Worm (Caenorhabditis elegans) whole organism, L4 larva: ENCODE measurements around the gene Y45F10B.8.
A peak's percentile ranks its signal among the peaks of the same experiment; 100 is the strongest.

Source experiments
- F10B5.3 ChIP-seq: sonication (generic microtip); optimal IDR thresholded peaks from 2 replicates; lab custom pipeline; 2016; ENCODE audit warnings: mild to moderate bottlenecking, missing genetic modification characterization, missing compliant biosample characterization
- F26F4.8 ChIP-seq: fragments of 200-800 bp; sonication (Bioruptor generic); conservative IDR thresholded peaks from 2 replicates; pipeline ENCODE4 v1.3.6; 2022; ENCODE audit warnings: missing genetic modification characterization, missing compliant biosample characterization
- R02D3.7 ChIP-seq: fragments of 150-350 bp; sonication (generic microtip); optimal IDR thresholded peaks from 3 replicates; lab custom pipeline; 2014; ENCODE audit warnings: missing biosample characterization, missing genetic modification characterization
- T20F7.1 ChIP-seq: fragments of 200-800 bp; sonication (Bioruptor generic); optimal IDR thresholded peaks from 2 replicates; lab custom pipeline; 2018; ENCODE audit warnings: mild to moderate bottlenecking, missing genetic modification characterization, missing compliant biosample characterization
- T26A8.4 ChIP-seq: fragments of 200-800 bp; sonication (Bioruptor generic); IDR thresholded peaks from 2 replicates; pipeline ENCODE4 v1.3.6; 2022; ENCODE audit warnings: missing genetic modification characterization, missing compliant biosample characterization
- Y105C5A.15 ChIP-seq: fragments of 200-800 bp; sonication (Bioruptor generic); IDR thresholded peaks from 2 replicates; pipeline ENCODE4 v1.3.6; 2022; ENCODE audit warnings: missing genetic modification characterization, missing compliant biosample characterization
- Y48G9A.11 ChIP-seq: fragments of 200-800 bp; sonication (Bioruptor generic); IDR thresholded peaks from 2 replicates; pipeline ENCODE4 v1.3.6; 2022; ENCODE audit warnings: missing genetic modification reagents, missing genetic modification characterization, missing compliant biosample characterization
- aha-1 ChIP-seq: fragments of 150-350 bp; peaks from one replicate; lab custom pipeline; 2014; ENCODE audit warnings: missing biosample characterization, missing genetic modification characterization
- arid-1 ChIP-seq: fragments of 200-800 bp; sonication (Bioruptor generic); conservative IDR thresholded peaks from 2 replicates; pipeline ENCODE4 v1.3.6; 2022; ENCODE audit warnings: missing genetic modification reagents, missing genetic modification characterization, missing compliant biosample characterization
- ceh-20 ChIP-seq: fragments of 200-800 bp; sonication (Bioruptor generic); IDR thresholded peaks from 2 replicates; pipeline ENCODE4 v1.3.6; 2022; ENCODE audit warnings: missing genetic modification reagents, missing genetic modification characterization, missing compliant biosample characterization
- ceh-28 ChIP-seq: fragments of 150-350 bp; optimal IDR thresholded peaks from 2 replicates; lab custom pipeline; 2014; ENCODE audit warnings: missing biosample characterization, missing genetic modification reagents, missing genetic modification characterization
- ceh-44 ChIP-seq: fragments of 200-800 bp; sonication (Bioruptor generic); IDR thresholded peaks from 2 replicates; pipeline ENCODE4 v1.3.6; 2022; ENCODE audit warnings: missing genetic modification reagents, missing genetic modification characterization, missing compliant biosample characterization
- ceh-62 ChIP-seq: sonication (generic microtip); optimal IDR thresholded peaks from 2 replicates; lab custom pipeline; 2017; ENCODE audit warnings: missing biosample characterization, missing genetic modification characterization
- ces-1 ChIP-seq: fragments of 150-350 bp; sonication (generic microtip); optimal IDR thresholded peaks from 4 replicates; lab custom pipeline; 2014; ENCODE audit warnings: missing biosample characterization, missing genetic modification reagents, missing genetic modification characterization
- ctbp-1 ChIP-seq: fragments of 200-800 bp; sonication (Bioruptor generic); IDR thresholded peaks from 2 replicates; pipeline ENCODE4 v1.3.6; 2022; ENCODE audit warnings: missing genetic modification reagents, missing genetic modification characterization, missing compliant biosample characterization
- daf-16 ChIP-seq, 3 experiments: sonication (generic microtip); optimal IDR thresholded peaks; 2 replicates each; lab custom pipeline; 2016 to 2017; ENCODE audit warnings: missing genetic modification characterization in 3 of 3, missing genetic modification reagents in 3 of 3, mild to moderate bottlenecking in 2 of 3, missing compliant biosample characterization in 2 of 3, missing biosample characterization in 1 of 3, moderate library complexity in 1 of 3
- daf-8 ChIP-seq: fragments of 200-800 bp; sonication (Bioruptor generic); IDR thresholded peaks from 2 replicates; pipeline ENCODE4 v1.3.6; 2022; ENCODE audit warnings: missing genetic modification characterization, missing compliant biosample characterization
- dmd-6 ChIP-seq: fragments of 200-800 bp; sonication (Bioruptor generic); IDR thresholded peaks from 2 replicates; pipeline ENCODE4 v1.3.6; 2022; ENCODE audit warnings: missing genetic modification reagents, missing genetic modification characterization, missing compliant biosample characterization
- dpl-1 ChIP-seq: fragments of 150-350 bp; optimal IDR thresholded peaks from 2 replicates; lab custom pipeline; 2014; ENCODE audit warnings: missing biosample characterization, missing genetic modification reagents, missing genetic modification characterization
- hif-1 ChIP-seq, 2 experiments: sonication (generic microtip); optimal IDR thresholded peaks; 2 replicates each; lab custom pipeline; 2016 to 2017; ENCODE audit warnings: missing compliant biosample characterization in 2 of 2, missing genetic modification characterization in 2 of 2, missing genetic modification reagents in 2 of 2, missing genotype in 2 of 2, mild to moderate bottlenecking in 1 of 2
- hlh-11 ChIP-seq: fragments of 200-800 bp; sonication (Bioruptor generic); optimal IDR thresholded peaks from 2 replicates; lab custom pipeline; 2018; ENCODE audit warnings: mild to moderate bottlenecking, missing genetic modification characterization, missing compliant biosample characterization
- hmg-1.1 ChIP-seq: fragments of 200-800 bp; sonication (Bioruptor generic); IDR thresholded peaks from 2 replicates; pipeline ENCODE4 v1.3.6; 2022; ENCODE audit warnings: missing genetic modification reagents, missing genetic modification characterization, missing compliant biosample characterization
- jun-1 ChIP-seq: fragments of 150-350 bp; optimal IDR thresholded peaks from 2 replicates; lab custom pipeline; 2014; ENCODE audit warnings: missing biosample characterization, missing genetic modification reagents, missing genetic modification characterization
- lin-13 ChIP-seq: fragments of 150-350 bp; optimal IDR thresholded peaks from 2 replicates; lab custom pipeline; 2014; ENCODE audit warnings: missing biosample characterization, missing genetic modification reagents, missing genetic modification characterization
- lin-15B ChIP-seq: fragments of 150-350 bp; sonication (generic microtip); optimal IDR thresholded peaks from 3 replicates; lab custom pipeline; 2014; ENCODE audit warnings: missing biosample characterization, missing genetic modification characterization
- lin-38 ChIP-seq: fragments of 200-800 bp; sonication (Bioruptor generic); IDR thresholded peaks from 2 replicates; pipeline ENCODE4 v1.3.6; 2022; ENCODE audit warnings: missing genetic modification reagents, missing genetic modification characterization, missing compliant biosample characterization
- lin-39 ChIP-seq: fragments of 150-350 bp; optimal IDR thresholded peaks from 2 replicates; lab custom pipeline; 2014; ENCODE audit warnings: missing biosample characterization, missing genetic modification reagents, missing genetic modification characterization
- lir-3 ChIP-seq: sonication (generic microtip); optimal IDR thresholded peaks from 2 replicates; lab custom pipeline; 2016; ENCODE audit warnings: mild to moderate bottlenecking, missing genetic modification characterization, missing compliant biosample characterization
- lsy-2 ChIP-seq, 2 experiments: fragments of 150-350 bp in 1 of 2; sonication (generic microtip) in 1 of 2; optimal IDR thresholded peaks; 2 replicates each; lab custom pipeline; 2014 to 2017; ENCODE audit warnings: missing biosample characterization in 2 of 2, missing genetic modification characterization in 2 of 2
- nhr-102 ChIP-seq: sonication (generic microtip); optimal IDR thresholded peaks from 2 replicates; lab custom pipeline; 2016; ENCODE audit warnings: mild to moderate bottlenecking, missing genetic modification characterization, moderate library complexity, missing compliant biosample characterization
- nhr-11 ChIP-seq: fragments of 150-350 bp; optimal IDR thresholded peaks from 2 replicates; lab custom pipeline; 2014; ENCODE audit warnings: missing biosample characterization, missing genetic modification characterization
- nhr-111 ChIP-seq: fragments of 200-800 bp; sonication (Bioruptor generic); optimal IDR thresholded peaks from 2 replicates; lab custom pipeline; 2018; ENCODE audit warnings: mild to moderate bottlenecking, missing genetic modification characterization, missing compliant biosample characterization
- nhr-28 ChIP-seq: fragments of 150-350 bp; optimal IDR thresholded peaks from 2 replicates; lab custom pipeline; 2014; ENCODE audit warnings: missing biosample characterization, missing genetic modification characterization
- nhr-42 ChIP-seq: fragments of 200-800 bp; sonication (Bioruptor generic); IDR thresholded peaks from 2 replicates; pipeline ENCODE4 v1.3.6; 2022; ENCODE audit warnings: missing genetic modification characterization, missing compliant biosample characterization
- nhr-6 ChIP-seq: fragments of 150-350 bp; optimal IDR thresholded peaks from 2 replicates; lab custom pipeline; 2014; ENCODE audit warnings: missing biosample characterization, missing genetic modification characterization
- pha-4 ChIP-seq, 2 experiments: fragments of 150-350 bp in 1 of 2; fragments of 200-800 bp in 1 of 2; sonication (Bioruptor generic) in 1 of 2; IDR thresholded peaks in 1 of 2; optimal IDR thresholded peaks in 1 of 2; 2 replicates each; pipeline versions ENCODE4 v1.3.6 to Lab custom; 2014 to 2022; ENCODE audit warnings: missing genetic modification characterization in 2 of 2, missing genetic modification reagents in 2 of 2, missing biosample characterization in 1 of 2, missing compliant biosample characterization in 1 of 2
- php-3 ChIP-seq: fragments of 200-800 bp; sonication (Bioruptor generic); IDR thresholded peaks from 2 replicates; pipeline ENCODE4 v1.3.6; 2022; ENCODE audit warnings: missing genetic modification reagents, missing genetic modification characterization, missing compliant biosample characterization
- pqm-1 ChIP-seq: sonication (generic microtip); optimal IDR thresholded peaks from 2 replicates; lab custom pipeline; 2017; ENCODE audit warnings: missing biosample characterization, missing genetic modification characterization
- saeg-2 ChIP-seq: fragments of 200-800 bp; sonication (Bioruptor generic); IDR thresholded peaks from 2 replicates; pipeline ENCODE4 v1.3.6; 2022; ENCODE audit warnings: missing genetic modification reagents, missing genetic modification characterization, missing compliant biosample characterization
- snpc-4 ChIP-seq: fragments of 150-350 bp; optimal IDR thresholded peaks from 2 replicates; lab custom pipeline; 2014; ENCODE audit warnings: missing biosample characterization, missing genetic modification characterization
- spr-1 ChIP-seq: sonication (generic microtip); optimal IDR thresholded peaks from 2 replicates; lab custom pipeline; 2016; ENCODE audit warnings: mild to moderate bottlenecking, missing genetic modification characterization, missing compliant biosample characterization
- unc-62 ChIP-seq, 3 experiments: fragments of 150-350 bp in 1 of 3; sonication (generic microtip); optimal IDR thresholded peaks in 2 of 3; peaks in 1 of 3; 1 replicate in 1 of 3; 2 replicates in 2 of 3; lab custom pipeline; 2014 to 2017; ENCODE audit warnings: missing biosample characterization in 3 of 3, missing genetic modification characterization in 3 of 3, missing genetic modification reagents in 3 of 3, missing genotype in 1 of 3
- zag-1 ChIP-seq: fragments of 150-350 bp; optimal IDR thresholded peaks from 2 replicates; lab custom pipeline; 2014; ENCODE audit warnings: missing biosample characterization, missing genetic modification characterization
- zfp-3 ChIP-seq: fragments of 200-800 bp; sonication (Bioruptor generic); conservative IDR thresholded peaks from 2 replicates; pipeline ENCODE4 v1.3.6; 2022; ENCODE audit warnings: missing genetic modification reagents, missing genetic modification characterization, missing compliant biosample characterization
- zip-11 ChIP-seq: fragments of 200-800 bp; sonication (Bioruptor generic); IDR thresholded peaks from 2 replicates; pipeline ENCODE4 v1.3.6; 2022; ENCODE audit warnings: missing genetic modification characterization, missing compliant biosample characterization
- zip-2 ChIP-seq: fragments of 150-350 bp; optimal IDR thresholded peaks from 2 replicates; lab custom pipeline; 2014; ENCODE audit warnings: missing biosample characterization, missing genetic modification characterization
- ztf-7 ChIP-seq: fragments of 150-350 bp; optimal IDR thresholded peaks from 2 replicates; lab custom pipeline; 2014; ENCODE audit warnings: missing biosample characterization, missing genetic modification characterization

Gene Y45F10B.8

ce11 chrIV:13549350-13549749, 28.7 kb downstream of the Y45F10B.8 start:
- TF ChIP-seq Y48G9A.11 (no peak), hlh-11 (no peak), snpc-4 (tag; lab: Kevin White, UChicago) (no peak), ceh-62 (no peak), spr-1 (no peak), zag-1 (tag; lab: Kevin White, UChicago) (no peak), F10B5.3 (tag; lab: Kevin White, UChicago) (no peak), ztf-7 (tag; lab: Kevin White, UChicago) (no peak), lin-15B (tag; lab: Kevin White, UChicago) (no peak), hif-1 (tag; optimal IDR thresholded peaks at IDR 0.05; lab: Kevin White, UChicago) (no peak), ceh-20 (no peak), daf-8 (GFP tag; lab: Robert Waterston, UW) (no peak), php-3 (no peak), ceh-44 (no peak), R02D3.7 (tag; lab: Kevin White, UChicago) (no peak), dpl-1 (GFP tag; lab: Kevin White, UChicago) (no peak), lin-13 (GFP tag; lab: Kevin White, UChicago) (no peak), ceh-28 (tag; lab: Kevin White, UChicago) (no peak), lir-3 (tag; lab: Kevin White, UChicago) (no peak), nhr-6 (tag; lab: Kevin White, UChicago) (no peak)

DNA sequence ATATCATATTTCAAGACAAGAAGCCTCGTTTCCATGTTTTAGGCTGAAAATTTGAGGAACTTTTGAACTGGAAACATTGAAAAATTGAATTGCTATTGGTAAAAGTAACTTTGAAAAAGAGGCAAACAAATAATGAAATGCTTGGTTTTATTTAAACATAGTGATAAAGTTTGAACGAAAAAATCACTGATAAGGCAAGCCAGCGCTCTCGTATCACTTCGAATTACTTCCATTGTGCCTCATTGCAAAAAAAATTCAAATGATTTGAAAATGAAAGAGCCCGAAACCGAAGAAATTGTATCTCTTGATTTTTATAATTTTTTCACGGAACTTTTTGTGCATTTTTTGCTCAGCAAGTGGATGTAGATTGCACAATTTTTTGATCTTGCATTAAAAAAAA, 29.9 kb downstream of the Y45F10B.8 start, which contains the start of gene F52G2.3:
F52G2.3 (minus strand) TSS at position 43 of the 400 bp plus-strand sequence.
- TF ChIP-seq nhr-28 (tag; lab: Kevin White, UChicago) (peak; percentile 19), snpc-4 (tag; lab: Kevin White, UChicago) (no peak), pqm-1 (tag; lab: Kevin White, UChicago) (peak; percentile 73), unc-62 (GFP tag; optimal IDR thresholded peaks at IDR 0.05 in 1 of 2; lab: Kevin White, UChicago) (peak in 1 of 2 experiments; percentile 5), unc-62 (tag; optimal IDR thresholded peaks at IDR 0.05; lab: Kevin White, UChicago) (no peak)

DNA sequence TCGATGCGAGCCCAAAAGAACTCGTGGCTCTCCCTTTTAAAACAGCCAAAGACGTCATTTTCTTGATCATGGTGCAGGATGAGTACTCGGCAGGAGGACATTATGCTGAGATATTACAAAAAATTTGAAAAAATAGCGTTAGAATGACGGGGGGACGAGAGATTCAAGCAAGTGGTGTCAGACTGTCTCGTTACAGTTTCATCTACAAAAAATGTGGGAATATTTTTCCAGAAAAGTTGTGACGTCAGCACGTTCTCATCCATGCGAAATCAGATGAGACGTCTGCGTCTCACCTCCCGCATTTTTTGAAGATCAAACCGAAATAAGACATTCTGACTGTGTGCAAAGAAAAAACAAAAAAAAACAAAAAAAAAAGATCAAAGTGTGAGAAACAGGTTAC, 37.9 kb downstream of the Y45F10B.8 start, which contains the start of gene rsd-2:
rsd-2 (minus strand) TSS at position 101 of the 400 bp plus-strand sequence.
- TF ChIP-seq zfp-3 (GFP tag; lab: Robert Waterston, UW) = no peak
- no peak for TF ChIP-seq T26A8.4 (GFP tag; lab: Robert Waterston, UW)
- TF ChIP-seq arid-1 (GFP tag; lab: Robert Waterston, UW) = no peak
- TF ChIP-seq F26F4.8 (GFP tag; lab: Robert Waterston, UW) = no peak
- TF ChIP-seq nhr-11 (tag; lab: Kevin White, UChicago) = no peak
- TF ChIP-seq dpl-1 (GFP tag; lab: Kevin White, UChicago) = no peak
- no peak for TF ChIP-seq saeg-2 (GFP tag; lab: Robert Waterston, UW)
- TF ChIP-seq hmg-1.1 = no peak
- no peak for TF ChIP-seq Y105C5A.15 (GFP tag; lab: Robert Waterston, UW)
- TF ChIP-seq zip-2 = no peak
- no peak for TF ChIP-seq T20F7.1 (GFP tag; lab: Kevin White, UChicago)
- no peak for TF ChIP-seq daf-8 (GFP tag; lab: Robert Waterston, UW)
- TF ChIP-seq nhr-111 (GFP tag; lab: Kevin White, UChicago) = no peak
- no peak for TF ChIP-seq zip-11 (GFP tag; lab: Robert Waterston, UW)
- TF ChIP-seq ceh-62 = no peak
- no peak for TF ChIP-seq nhr-42 (GFP tag; lab: Robert Waterston, UW)
- TF ChIP-seq jun-1 = no peak

DNA sequence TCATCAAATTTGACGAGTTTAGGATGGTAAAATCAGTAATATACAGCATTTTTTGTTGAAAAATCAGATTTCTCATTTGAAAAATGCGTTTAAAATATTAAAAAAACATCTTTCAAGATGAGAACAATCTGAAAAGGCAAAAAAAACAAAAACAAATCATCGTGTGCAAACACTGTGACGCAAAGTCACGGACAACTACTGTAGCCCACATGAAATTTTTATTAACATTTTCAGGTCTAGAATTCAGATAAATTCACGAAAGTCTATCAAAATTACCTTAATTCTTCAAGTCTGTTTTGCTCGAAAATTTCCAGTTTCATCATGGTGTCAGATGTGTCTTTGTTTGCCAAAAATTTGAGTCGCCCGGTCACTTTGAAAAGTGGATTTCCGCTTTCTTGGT, 39.2 kb downstream of the Y45F10B.8 start:
- TF ChIP-seq aha-1 (peak; percentile 0), lin-39 (no peak), dmd-6 (GFP tag; lab: Robert Waterston, UW) (no peak), nhr-102 (tag; lab: Kevin White, UChicago) (no peak), nhr-42 (GFP tag; lab: Robert Waterston, UW) (no peak), ces-1 (GFP tag; lab: Kevin White, UChicago) (no peak), ctbp-1 (GFP tag; lab: Robert Waterston, UW) (no peak), nhr-6 (tag; lab: Kevin White, UChicago) (no peak), lsy-2 (tag; optimal IDR thresholded peaks at IDR 0.05; lab: Kevin White, UChicago) (peak in 1 of 2 experiments; percentile 85), daf-16 (GFP tag; optimal IDR thresholded peaks at IDR 0.05; lab: Kevin White, UChicago) (no peak), daf-16 (tag; optimal IDR thresholded peaks at IDR 0.05; lab: Kevin White, UChicago) (no peak), pha-4 (GFP tag; IDR thresholded peaks at IDR 0.05; lab: Robert Waterston, UW) (no peak), pha-4 (tag; optimal IDR thresholded peaks at IDR 0.05; lab: Kevin White, UChicago) (no peak), lin-38 (GFP tag; lab: Robert Waterston, UW) (0 out of 2 replicates have a peak, but pooled peaks have one; percentile 10)
